Fruit fly (Drosophila melanogaster): ENCODE data around the gene GstD1.

Gene GstD1

DNA sequence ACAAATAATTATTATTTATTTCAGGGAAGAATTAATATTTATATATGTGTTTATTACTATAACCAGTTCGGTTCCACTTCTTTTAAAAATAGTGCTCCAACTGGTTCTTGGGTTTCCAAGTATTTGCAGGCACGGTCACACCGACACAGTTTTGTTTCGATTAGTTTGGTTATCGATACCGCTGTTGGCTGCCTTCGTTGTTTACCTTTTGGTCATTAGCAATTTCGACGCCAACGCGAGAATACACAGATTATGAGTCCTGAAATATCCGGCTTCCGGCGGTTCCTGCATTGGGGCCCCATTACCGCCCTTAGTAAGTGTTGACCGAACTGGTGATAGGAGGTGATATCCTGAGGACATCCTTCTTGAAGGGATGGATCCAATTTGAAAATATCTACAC, 39.1 kb upstream of the GstD1 start, which contains the start of gene CG5196 (continued):
- TF ChIP-seq tap (tag; optimal IDR thresholded peaks at IDR 0.05) (no peak), CG14710 (tag; optimal IDR thresholded peaks at IDR 0.05) (peak; percentile 60), CG12236 (GFP tag; optimal IDR thresholded peaks at IDR 0.05) (no peak), Xrp1 (GFP tag; IDR thresholded peaks at IDR 0.05) (0 out of 2 replicates have a peak, but pooled peaks have one; percentile 12), HLH4C (GFP tag; IDR thresholded peaks at IDR 0.05; ENCODE audit: partially characterized antibody) (peak; percentile 70), CG13894 (tag; optimal IDR thresholded peaks at IDR 0.05) (peak; percentile 51), nerfin-1 (tag; optimal IDR thresholded peaks at IDR 0.05) (peak; percentile 33), sens (GFP tag) (no peak), jumu (GFP tag; optimal IDR thresholded peaks at IDR 0.05) (peak; percentile 5), vnd (GFP tag; IDR thresholded peaks at IDR 0.05; ENCODE audit: partially characterized antibody) (peak; percentile 61; the same call in 2 of the 3 replicates), repo (GFP tag; optimal IDR thresholded peaks at IDR 0.05) (peak; percentile 9), HmgD (GFP tag; optimal IDR thresholded peaks at IDR 0.05) (no peak), slp2 (GFP tag; optimal IDR thresholded peaks at IDR 0.05) (no peak), Sry-δ (GFP tag; optimal IDR thresholded peaks at IDR 0.05) (peak; percentile 56), Vsx1 (GFP tag; optimal IDR thresholded peaks at IDR 0.05) (peak; percentile 31), bbx (GFP tag; IDR thresholded peaks at IDR 0.05; ENCODE audit: partially characterized antibody) (peak; percentile 77), unc-4 (GFP tag; IDR thresholded peaks at IDR 0.05; ENCODE audit: partially characterized antibody) (peak; percentile 73), CG10462 (GFP tag; optimal IDR thresholded peaks at IDR 0.05) (no peak), Sin3A (optimal IDR thresholded peaks at IDR 0.05) (peak; percentile 29), CG16813 (GFP tag; IDR thresholded peaks at IDR 0.05; ENCODE audit: partially characterized antibody) (peak; percentile 52; the same call in 2 of the 3 replicates), YL-1 (GFP tag; optimal IDR thresholded peaks at IDR 0.05) (peak; percentile 50), CG13287 (GFP tag; IDR thresholded peaks at IDR 0.05; ENCODE audit: partially characterized antibody) (peak; percentile 84), z (GFP tag; IDR thresholded peaks at IDR 0.05) (no peak), sug (tag; optimal IDR thresholded peaks at IDR 0.05) (peak; percentile 51), kni (GFP tag; optimal IDR thresholded peaks at IDR 0.05) (peak; percentile 34), Doc3 (GFP tag; IDR thresholded peaks at IDR 0.05; ENCODE audit: partially characterized antibody) (peak; percentile 49; the same call in 2 of the 3 replicates), CG31441 (GFP tag; IDR thresholded peaks at IDR 0.05) (no peak; the same call in 1 of the 2 replicates), abd-A (tag; optimal IDR thresholded peaks at IDR 0.05) (no peak), Oaz (GFP tag; IDR thresholded peaks at IDR 0.05) (no peak), CG8478 (optimal IDR thresholded peaks at IDR 0.05) (no peak), CG17186 (GFP tag; optimal IDR thresholded peaks at IDR 0.05) (peak; percentile 49), lov (optimal IDR thresholded peaks at IDR 0.05) (no peak), lov (GFP tag; IDR thresholded peaks at IDR 0.05) (0 out of 3 replicates have a peak, but pooled peaks have one; percentile 16), exex (tag; optimal IDR thresholded peaks at IDR 0.05) (peak; percentile 64), Max (GFP tag; optimal IDR thresholded peaks at IDR 0.05) (peak; percentile 4), CG2116 (GFP tag; optimal IDR thresholded peaks at IDR 0.05) (peak; percentile 73), nerfin-2 (GFP tag; IDR thresholded peaks at IDR 0.05; ENCODE audit: partially characterized antibody) (peak; percentile 58; the same call in 1 of the 2 replicates), Dek (tag; optimal IDR thresholded peaks at IDR 0.05) (peak; percentile 43), CG16779 (GFP tag; IDR thresholded peaks at IDR 0.05) (peak; percentile 45; the same call in 1 of the 2 replicates), chm (GFP tag; IDR thresholded peaks at IDR 0.05) (peak; percentile 43; the same call in 1 of the 2 replicates), bigmax (GFP tag; optimal IDR thresholded peaks at IDR 0.05) (peak; percentile 47), MESR4 (GFP tag; optimal IDR thresholded peaks at IDR 0.05) (peak; percentile 85), CG6654 (GFP tag; optimal IDR thresholded peaks at IDR 0.05) (peak; percentile 95), sob (GFP tag; IDR thresholded peaks at IDR 0.05) (peak; percentile 20; the same call in 1 of the 2 replicates), so (GFP tag; IDR thresholded peaks at IDR 0.05) (0 out of 3 replicates have a peak, but pooled peaks have one; percentile 25), CG4730 (GFP tag; IDR thresholded peaks at IDR 0.05) (no peak), D19A (tag; optimal IDR thresholded peaks at IDR 0.05) (peak; percentile 1), cad (GFP tag; optimal IDR thresholded peaks at IDR 0.05) (no peak), CG15514 (GFP tag; optimal IDR thresholded peaks at IDR 0.05) (peak; percentile 99), Ada2b (GFP tag; IDR thresholded peaks at IDR 0.05) (no peak)
